Fruit fly (Drosophila melanogaster) whole organism, wandering third instar larva: ENCODE results near the gene CG10096.

Experiments used
- Abd-B ChIP-seq: fragments of >200 bp; optimal IDR thresholded peaks from 2 replicates; lab custom pipeline; 2017; ENCODE audit warnings: missing biosample characterization, missing genetic modification characterization
- CG9705 ChIP-seq: fragments of 200-800 bp; sonication (Bioruptor generic); optimal IDR thresholded peaks from 2 replicates; lab custom pipeline; 2018; ENCODE audit warnings: missing biosample characterization, mild to moderate bottlenecking, missing genetic modification characterization
- CrebA ChIP-seq: fragments of 200-800 bp; sonication (Bioruptor generic); optimal IDR thresholded peaks from 2 replicates; lab custom pipeline; 2016; ENCODE audit warnings: missing biosample characterization, mild to moderate bottlenecking, missing genetic modification characterization, borderline replicate concordance
- Dfd ChIP-seq: fragments of >200 bp; optimal IDR thresholded peaks from 2 replicates; lab custom pipeline; 2017; ENCODE audit warnings: missing biosample characterization, missing genetic modification characterization
- GATAd ChIP-seq: sonication (Bioruptor generic); optimal IDR thresholded peaks from 2 replicates; lab custom pipeline; 2016; ENCODE audit warnings: missing biosample characterization, missing genetic modification characterization
- HLH106 ChIP-seq: fragments of 200-800 bp; optimal IDR thresholded peaks from 3 replicates; lab custom pipeline; 2019; ENCODE audit warnings: missing biosample characterization, mild to moderate bottlenecking, missing genetic modification characterization, moderate library complexity
- Hnf4 ChIP-seq: fragments of 200-800 bp; sonication (Bioruptor generic); optimal IDR thresholded peaks from 2 replicates; lab custom pipeline; 2016; ENCODE audit warnings: missing biosample characterization, mild to moderate bottlenecking, missing genetic modification characterization
- Hr78 ChIP-seq: fragments of >200 bp; optimal IDR thresholded peaks from 2 replicates; lab custom pipeline; 2017; ENCODE audit warnings: missing biosample characterization, missing genetic modification characterization
- Hr83 ChIP-seq: fragments of 200-300 bp; sonication (Bioruptor generic); optimal IDR thresholded peaks from 2 replicates; lab custom pipeline; 2016; ENCODE audit warnings: missing biosample characterization, mild to moderate bottlenecking, missing genetic modification characterization, moderate library complexity; ENCODE audit not compliant: poor library complexity, severe bottlenecking
- Jra ChIP-seq: sonication (Bioruptor generic); optimal IDR thresholded peaks from 2 replicates; lab custom pipeline; 2016; ENCODE audit warnings: missing biosample characterization, missing genetic modification characterization
- Myc ChIP-seq: fragments of >200 bp; optimal IDR thresholded peaks from 2 replicates; lab custom pipeline; 2017
- OdsH ChIP-seq: fragments of 200-800 bp; sonication (Bioruptor generic); optimal IDR thresholded peaks from 2 replicates; lab custom pipeline; 2016; ENCODE audit warnings: missing biosample characterization, mild to moderate bottlenecking, missing genetic modification characterization
- Rel ChIP-seq, 2 experiments: fragments of 200-800 bp; sonication (Bioruptor generic) in 1 of 2; optimal IDR thresholded peaks; 2 replicates in 1 of 2; 3 replicates in 1 of 2; lab custom pipeline; 2016 to 2019; ENCODE audit warnings: mild to moderate bottlenecking in 2 of 2, missing biosample characterization in 2 of 2, missing genetic modification characterization in 2 of 2, moderate library complexity in 1 of 2
- Sp1 ChIP-seq: fragments of 200-800 bp; sonication (Bioruptor generic); optimal IDR thresholded peaks from 3 replicates; lab custom pipeline; 2019; ENCODE audit warnings: missing biosample characterization, mild to moderate bottlenecking, missing genetic modification characterization, moderate library complexity
- Vsx2 ChIP-seq: fragments of 200-300, 225-300 bp; sonication (Bioruptor generic); optimal IDR thresholded peaks from 2 replicates; lab custom pipeline; 2018; ENCODE audit warnings: missing biosample characterization, missing genetic modification characterization; ENCODE audit not compliant: partially characterized antibody
- br ChIP-seq: fragments of 200-800 bp; sonication (Bioruptor generic); optimal IDR thresholded peaks from 2 replicates; lab custom pipeline; 2016; ENCODE audit warnings: missing biosample characterization, missing genetic modification characterization
- dmrt93B ChIP-seq: fragments of 200-800 bp; sonication (Bioruptor generic); optimal IDR thresholded peaks from 2 replicates; lab custom pipeline; 2018; ENCODE audit warnings: missing biosample characterization, mild to moderate bottlenecking, missing genetic modification characterization
- dsf ChIP-seq: sonication (Bioruptor generic); optimal IDR thresholded peaks from 2 replicates; lab custom pipeline; 2016; ENCODE audit warnings: missing biosample characterization, missing genetic modification characterization, borderline replicate concordance
- ey ChIP-seq: fragments of 200-800 bp; sonication (Bioruptor generic); optimal IDR thresholded peaks from 2 replicates; lab custom pipeline; 2016; ENCODE audit warnings: missing biosample characterization, missing genetic modification characterization
- h ChIP-seq: fragments of 200-800 bp; sonication (Bioruptor generic); optimal IDR thresholded peaks from 3 replicates; lab custom pipeline; 2016; ENCODE audit warnings: missing biosample characterization, mild to moderate bottlenecking, missing genetic modification characterization
- jim ChIP-seq: fragments of 175-275, 200-325 bp; sonication (Bioruptor generic); optimal IDR thresholded peaks from 2 replicates; lab custom pipeline; 2016; ENCODE audit warnings: missing biosample characterization, mild to moderate bottlenecking, missing genetic modification characterization
- lola ChIP-seq: fragments of >200 bp; optimal IDR thresholded peaks from 2 replicates; lab custom pipeline; 2017; ENCODE audit warnings: missing biosample characterization, missing genetic modification characterization
- pan ChIP-seq: fragments of >200 bp; optimal IDR thresholded peaks from 2 replicates; lab custom pipeline; 2017
- psq ChIP-seq: fragments of 200-800 bp; sonication (Bioruptor generic); optimal IDR thresholded peaks from 3 replicates; lab custom pipeline; 2017; ENCODE audit warnings: missing biosample characterization, mild to moderate bottlenecking, missing genetic modification characterization, moderate library complexity
- rgr ChIP-seq: fragments of 200-800 bp; sonication (Bioruptor generic); optimal IDR thresholded peaks from 3 replicates; lab custom pipeline; 2016; ENCODE audit warnings: missing biosample characterization, mild to moderate bottlenecking, missing genetic modification characterization
- sage ChIP-seq: fragments of 200-800 bp; sonication (Bioruptor generic); optimal IDR thresholded peaks from 2 replicates; lab custom pipeline; 2016; ENCODE audit warnings: missing biosample characterization, mild to moderate bottlenecking, missing genetic modification characterization
- tai ChIP-seq: sonication (Bioruptor generic); optimal IDR thresholded peaks from 2 replicates; lab custom pipeline; 2016; ENCODE audit warnings: missing biosample characterization, missing genetic modification characterization
- woc ChIP-seq: sonication (Bioruptor generic); optimal IDR thresholded peaks from 2 replicates; lab custom pipeline; 2016; ENCODE audit warnings: missing biosample characterization, mild to moderate bottlenecking, missing genetic modification characterization

CG10096 gene

DNA sequence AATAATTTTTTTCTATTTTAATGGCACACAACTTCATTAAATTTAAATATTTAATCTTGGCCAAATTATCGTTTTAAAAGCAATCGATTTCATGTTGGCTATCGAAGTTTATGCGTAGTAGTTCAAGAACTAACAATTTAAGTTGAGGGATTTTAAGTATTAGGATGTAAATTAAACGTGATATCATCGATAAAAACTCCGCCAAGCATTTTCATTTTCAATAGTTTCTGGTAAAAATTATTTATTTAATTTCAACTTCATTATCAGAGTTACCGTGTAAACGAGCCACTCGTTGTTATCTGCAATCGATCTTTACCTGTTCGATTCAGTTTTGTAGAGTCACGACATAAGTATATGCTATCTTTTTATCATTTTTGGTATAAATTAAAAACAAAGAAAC is 7.2 kb upstream of the CG10096 start (continued):
- no peak for TF ChIP-seq CrebA (GFP tag; lab: Kevin White, UChicago)
- TF ChIP-seq lola (GFP tag; lab: Kevin White, UChicago): no peak
- TF ChIP-seq br: peak; percentile 95
- peak; percentile 84 for TF ChIP-seq Jra
- peak; percentile 97 for TF ChIP-seq rgr (GFP tag; lab: Kevin White, UChicago)
- peak; percentile 86 for TF ChIP-seq woc (GFP tag; lab: Kevin White, UChicago)
- TF ChIP-seq Myc (lab: Kevin White, UChicago): no peak
- TF ChIP-seq Hr83 (GFP tag; lab: Kevin White, UChicago): peak; percentile 92
- TF ChIP-seq OdsH: peak; percentile 95
- TF ChIP-seq jim (GFP tag; lab: Kevin White, UChicago): no peak
- no peak for TF ChIP-seq Dfd (GFP tag; lab: Kevin White, UChicago)
- TF ChIP-seq HLH106 (tag; lab: Kevin White, UChicago): peak; percentile 98
- TF ChIP-seq dsf (GFP tag; lab: Kevin White, UChicago): peak; percentile 88
- peak; percentile 99 for TF ChIP-seq Sp1 (GFP tag; lab: Kevin White, UChicago)
- peak; percentile 100 for TF ChIP-seq CG9705 (GFP tag; lab: Kevin White, UChicago)
- peak; percentile 99 for TF ChIP-seq sage (GFP tag; lab: Kevin White, UChicago)
- TF ChIP-seq Abd-B (GFP tag; lab: Kevin White, UChicago): no peak
- TF ChIP-seq pan (lab: Kevin White, UChicago): no peak
- TF ChIP-seq Hnf4 (GFP tag; lab: Kevin White, UChicago): peak; percentile 94
- TF ChIP-seq, all 38 proteins: peak for 24

DNA sequence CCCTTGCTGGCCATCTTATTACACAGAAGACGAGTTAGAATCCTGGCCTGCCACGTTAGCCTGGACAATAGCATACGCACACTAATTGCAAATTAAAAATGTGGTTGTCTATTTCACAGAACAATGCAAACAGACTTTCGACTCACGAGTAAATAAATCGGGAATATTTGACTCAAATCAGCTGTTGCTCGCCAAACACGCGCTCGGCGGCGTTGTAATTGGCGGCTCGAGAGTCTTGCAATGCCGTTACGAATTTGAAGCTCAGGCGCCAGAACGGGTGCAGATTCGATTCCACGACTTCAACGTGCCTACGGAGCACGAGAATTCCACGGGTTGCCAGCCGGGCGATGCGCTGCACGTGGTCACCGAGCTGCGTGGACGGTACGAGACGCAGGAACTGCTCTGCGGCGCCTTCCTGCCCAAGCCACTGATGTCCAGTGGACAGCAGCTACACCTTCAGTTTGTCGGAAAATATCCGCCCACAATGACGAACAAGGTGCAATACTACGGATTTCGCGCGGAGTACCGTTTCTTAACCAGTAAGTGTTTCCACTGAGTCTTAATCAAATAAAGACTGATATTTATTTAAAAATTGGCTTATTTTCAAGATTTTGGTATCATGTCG is 6.0 kb upstream of the CG10096 start, which contains the start of gene DNAlig3:
Gene DNAlig3, minus strand, starts transcription at position 168 of the 625 bp plus-strand sequence.
- TF ChIP-seq ey (GFP tag; lab: Kevin White, UChicago) (no peak), Rel (GFP tag; optimal IDR thresholded peaks at IDR 0.05; lab: Kevin White, UChicago) (no peak), Rel (tag; optimal IDR thresholded peaks at IDR 0.05; lab: Kevin White, UChicago) (peak; percentile 83)

DNA sequence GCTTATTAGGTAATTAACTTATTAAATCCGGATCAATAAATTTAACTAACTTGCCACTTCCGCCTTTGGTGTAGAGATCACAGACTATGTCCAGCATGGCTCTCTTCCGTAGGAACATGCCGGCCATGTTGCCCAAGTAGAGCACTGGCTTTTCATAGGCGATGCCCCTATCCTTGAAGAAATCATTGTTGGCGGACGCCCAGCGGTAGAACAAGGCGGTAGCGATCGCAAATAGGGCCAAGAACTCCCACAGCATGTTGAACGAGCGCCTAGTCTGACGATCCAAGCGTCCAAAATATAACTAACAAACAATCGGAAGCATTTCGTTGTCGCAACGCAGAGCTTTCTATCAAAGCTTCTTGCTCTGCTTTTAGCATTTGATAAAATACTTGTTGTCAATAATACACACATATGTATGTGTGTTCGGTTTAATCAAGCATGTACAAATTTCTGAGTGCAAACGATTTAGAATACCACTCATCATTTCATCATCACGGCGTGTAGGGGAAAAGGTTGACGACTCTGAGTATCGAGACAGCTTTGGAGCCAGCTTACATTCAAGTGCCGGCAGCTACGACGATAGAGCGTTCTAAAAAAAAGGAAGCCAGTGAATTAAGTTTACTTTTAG is 3.0 kb upstream of the CG10096 start, which contains the start of gene Cyp9f3:
Gene Cyp9f3, minus strand, starts transcription at position 310 of the 628 bp plus-strand sequence.
- TF ChIP-seq tai (GFP tag; lab: Kevin White, UChicago) (no peak), Vsx2 (peak; percentile 20), CrebA (GFP tag; lab: Kevin White, UChicago) (peak; percentile 32), GATAd (no peak), Rel (GFP tag; optimal IDR thresholded peaks at IDR 0.05; lab: Kevin White, UChicago) (no peak), Rel (tag; optimal IDR thresholded peaks at IDR 0.05; lab: Kevin White, UChicago) (no peak), Hr78 (GFP tag; lab: Kevin White, UChicago) (no peak), rgr (GFP tag; lab: Kevin White, UChicago) (peak; percentile 9), Dfd (GFP tag; lab: Kevin White, UChicago) (no peak)
- TF ChIP-seq, all 38 proteins: peak for 3

DNA sequence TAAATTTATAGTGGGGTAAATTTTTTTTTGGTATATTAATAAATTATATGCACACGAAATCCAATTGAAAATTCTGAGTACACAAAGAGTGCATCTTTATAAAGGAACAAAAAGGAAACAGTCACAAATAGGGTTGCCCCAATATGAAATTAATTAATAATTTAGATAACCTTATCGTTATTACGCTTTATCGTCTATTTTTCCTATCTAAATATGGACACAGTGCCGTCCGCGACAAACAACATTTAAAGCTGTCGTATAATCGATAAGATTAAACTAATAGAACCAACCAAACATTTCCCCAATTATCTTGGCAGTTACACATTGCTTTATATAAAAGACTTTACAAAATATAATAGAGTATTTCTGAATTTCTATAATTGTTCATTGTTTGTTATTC is 2.3 kb upstream of the CG10096 start:
- TF ChIP-seq h: peak; percentile 24
- TF ChIP-seq Hr83 (GFP tag; lab: Kevin White, UChicago): no peak
- peak; percentile 28 for TF ChIP-seq CrebA (GFP tag; lab: Kevin White, UChicago)
- no peak for TF ChIP-seq tai (GFP tag; lab: Kevin White, UChicago)
- TF ChIP-seq sage (GFP tag; lab: Kevin White, UChicago): peak; percentile 38

DNA sequence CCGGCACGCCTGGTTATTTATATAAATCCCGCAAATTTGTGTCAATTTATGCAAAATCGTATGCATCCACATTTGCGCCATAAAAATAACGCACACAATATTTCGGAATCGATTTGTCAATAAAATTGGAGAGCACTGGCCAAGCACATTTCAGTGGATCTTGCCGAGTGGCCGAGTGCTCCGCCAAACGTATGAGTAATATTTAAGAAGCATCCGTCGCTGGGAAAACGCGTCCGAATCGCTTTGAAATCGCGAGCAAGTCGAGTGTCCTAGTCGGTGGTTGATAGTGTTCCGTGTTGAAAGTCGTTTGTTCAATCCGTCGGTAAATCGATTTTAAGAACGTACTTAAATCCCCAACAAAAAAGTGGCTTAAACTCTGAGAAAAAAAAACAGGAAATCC is 8.8 kb downstream of the CG10096 start, which contains the start of gene CG33098:
Gene CG33098, plus strand, starts transcription at position 224 of the 400 bp plus-strand sequence.
- TF ChIP-seq h (no peak), dmrt93B (GFP tag; lab: Kevin White, UChicago) (no peak), Hnf4 (GFP tag; lab: Kevin White, UChicago) (no peak), rgr (GFP tag; lab: Kevin White, UChicago) (no peak)

DNA sequence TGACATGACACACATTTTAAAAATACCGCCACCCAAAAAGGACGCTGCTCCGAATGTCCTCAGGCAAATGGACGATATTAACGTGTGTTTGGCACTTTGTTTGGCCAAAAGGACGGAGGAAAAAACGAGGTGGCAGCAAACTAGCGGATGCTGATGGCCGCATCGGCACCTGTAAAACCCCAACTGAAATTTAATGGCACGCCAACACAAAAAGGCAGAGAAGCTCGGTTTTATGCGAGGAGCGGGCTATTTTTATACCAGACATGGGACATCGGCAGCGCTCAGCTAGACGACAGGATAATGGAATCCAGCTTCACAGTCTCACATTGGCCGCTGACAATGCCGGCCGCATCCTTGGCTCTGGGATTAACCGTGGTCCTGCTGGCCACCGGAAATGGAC is 9.8 kb downstream of the CG10096 start, which contains the start of gene Sol1:
Gene Sol1, plus strand, starts transcription at position 301 of the 400 bp plus-strand sequence.
- TF ChIP-seq h: no peak
- TF ChIP-seq psq (GFP tag; lab: Kevin White, UChicago): no peak
- TF ChIP-seq dmrt93B (GFP tag; lab: Kevin White, UChicago): no peak
